Worm (Caenorhabditis elegans): ENCODE measurements around the gene nlp-35.
A peak's percentile ranks its signal among the peaks of the same experiment; 100 is the strongest.

The nlp-35 gene

DNA sequence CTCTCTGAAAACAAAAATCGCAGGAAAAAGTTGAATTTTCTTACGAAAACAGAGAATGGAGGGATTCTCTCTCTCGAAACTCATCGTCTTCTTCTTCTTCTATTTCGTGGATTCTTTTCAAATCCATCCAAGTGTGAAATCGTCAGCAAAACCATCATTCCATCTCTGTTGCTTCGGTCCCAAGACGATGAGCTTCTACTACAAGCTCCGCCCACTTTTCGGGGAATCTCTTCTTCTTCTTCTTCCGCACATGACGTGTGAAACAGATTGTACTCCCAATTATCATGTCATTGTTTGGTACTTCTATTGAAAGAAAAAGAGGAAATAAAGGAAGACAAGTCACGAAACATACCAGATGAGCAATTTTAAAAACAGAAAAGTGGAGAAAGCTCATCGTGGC is 4.4 kb upstream of the nlp-35 start:
- no peak for TF ChIP-seq ama-1 (optimal IDR thresholded peaks at IDR 0.05)
- no peak for TF ChIP-seq nhr-28 (tag; optimal IDR thresholded peaks at IDR 0.05)
- TF ChIP-seq ceh-9 (tag; optimal IDR thresholded peaks at IDR 0.05) = no peak
- TF ChIP-seq lsy-12 (tag; optimal IDR thresholded peaks at IDR 0.05) = no peak
- no peak for TF ChIP-seq hmg-11 (tag; optimal IDR thresholded peaks at IDR 0.05)
- TF ChIP-seq nhr-237 (tag; optimal IDR thresholded peaks at IDR 0.05) = no peak
- no peak for TF ChIP-seq ceh-82 (tag; optimal IDR thresholded peaks at IDR 0.05)
- no peak for TF ChIP-seq elt-1 (tag; optimal IDR thresholded peaks at IDR 0.05)
- TF ChIP-seq fos-1 (tag; optimal IDR thresholded peaks at IDR 0.05) = no peak
- no peak for TF ChIP-seq ceh-28 (tag; optimal IDR thresholded peaks at IDR 0.05)
- no peak for TF ChIP-seq zag-1 (tag; optimal IDR thresholded peaks at IDR 0.05)
- TF ChIP-seq mdl-1 (tag; optimal IDR thresholded peaks at IDR 0.05) = no peak
- TF ChIP-seq pqm-1 (tag; optimal IDR thresholded peaks at IDR 0.05) = no peak
- TF ChIP-seq unc-62 (GFP tag; optimal IDR thresholded peaks at IDR 0.05) = no peak
- no peak for TF ChIP-seq eor-1 (tag; optimal IDR thresholded peaks at IDR 0.05)
- no peak for TF ChIP-seq fkh-2 (tag; optimal IDR thresholded peaks at IDR 0.05)
- no peak for TF ChIP-seq nhr-25 (tag; optimal IDR thresholded peaks at IDR 0.05)
- no peak for TF ChIP-seq jun-1 (tag; optimal IDR thresholded peaks at IDR 0.05)
- no peak for TF ChIP-seq nhr-12 (tag; optimal IDR thresholded peaks at IDR 0.05)

DNA sequence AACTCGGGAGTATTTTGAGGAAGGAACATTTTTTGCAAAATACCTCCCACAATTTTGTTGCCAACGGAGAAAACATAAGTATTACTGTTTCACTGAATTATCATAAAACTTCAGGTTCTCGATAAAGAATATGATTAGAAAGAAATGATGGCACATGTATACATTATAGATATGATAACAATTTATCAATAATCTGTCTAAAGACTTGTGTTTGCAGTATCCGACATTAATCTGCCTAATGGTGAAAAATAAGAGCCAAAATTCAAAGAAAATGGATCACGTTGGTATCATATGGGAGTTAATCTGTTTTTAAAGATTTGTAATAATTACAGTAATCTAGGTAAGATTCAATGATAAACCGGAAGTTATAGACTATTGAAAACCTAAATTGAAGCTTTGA is 1.9 kb upstream of the nlp-35 start:
- TF ChIP-seq nhr-25 (tag; optimal IDR thresholded peaks at IDR 0.05) (no peak), nhr-28 (tag; optimal IDR thresholded peaks at IDR 0.05) (no peak), nhr-11 (tag; optimal IDR thresholded peaks at IDR 0.05) (peak; percentile 5)

DNA sequence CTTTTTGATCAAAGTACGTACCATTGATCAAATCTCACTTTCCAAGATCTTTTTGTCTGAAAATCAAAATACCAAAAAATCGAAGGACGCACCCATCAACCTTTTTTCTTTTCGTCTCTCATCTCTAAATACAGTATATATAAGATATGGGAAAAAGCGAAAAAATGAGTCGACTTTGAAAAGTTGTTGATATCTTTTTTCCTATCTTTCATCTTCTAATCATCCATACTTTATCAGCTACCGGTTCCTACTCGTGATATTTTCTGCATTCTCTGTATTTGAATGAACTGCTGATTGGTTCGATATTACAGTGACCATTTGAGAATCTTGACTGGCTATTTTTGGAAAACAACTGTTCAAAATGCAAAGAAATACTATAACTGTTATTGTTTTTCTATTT is 1.9 kb downstream of the nlp-35 start, which contains the start of gene C33A12.19:
TSS of gene C33A12.19 (plus strand) at position 169 of the 400 bp plus-strand sequence.
- TF ChIP-seq ceh-16 (tag; optimal IDR thresholded peaks at IDR 0.05) (no peak), nhr-11 (tag; optimal IDR thresholded peaks at IDR 0.05) (no peak), nhr-23 (tag; optimal IDR thresholded peaks at IDR 0.05) (peak; percentile 52), elt-1 (tag; optimal IDR thresholded peaks at IDR 0.05) (no peak), fkh-10 (GFP tag; optimal IDR thresholded peaks at IDR 0.05) (no peak), nhr-237 (tag; optimal IDR thresholded peaks at IDR 0.05) (no peak), skn-1 (tag; optimal IDR thresholded peaks at IDR 0.05) (no peak), daf-12 (tag; optimal IDR thresholded peaks at IDR 0.05) (no peak), snpc-4 (tag; optimal IDR thresholded peaks at IDR 0.05) (no peak), mdl-1 (tag; optimal IDR thresholded peaks at IDR 0.05) (no peak), ceh-9 (tag; optimal IDR thresholded peaks at IDR 0.05) (no peak), elt-2 (tag; optimal IDR thresholded peaks at IDR 0.05) (peak; percentile 58), lsy-12 (tag; optimal IDR thresholded peaks at IDR 0.05) (no peak), lin-15B (tag; optimal IDR thresholded peaks at IDR 0.05) (no peak), ceh-28 (tag; optimal IDR thresholded peaks at IDR 0.05) (no peak), fos-1 (tag; optimal IDR thresholded peaks at IDR 0.05) (no peak), nhr-77 (tag; optimal IDR thresholded peaks at IDR 0.05) (no peak), nhr-12 (tag; optimal IDR thresholded peaks at IDR 0.05) (no peak), pqm-1 (tag; optimal IDR thresholded peaks at IDR 0.05) (peak; percentile 36), fkh-2 (tag; optimal IDR thresholded peaks at IDR 0.05) (no peak), nhr-76 (tag; optimal IDR thresholded peaks at IDR 0.05) (no peak), nhr-67 (tag; optimal IDR thresholded peaks at IDR 0.05) (no peak), nfya-1 (tag; optimal IDR thresholded peaks at IDR 0.05; ENCODE audit: insufficient read depth) (peak; percentile 34), nhr-43 (tag; optimal IDR thresholded peaks at IDR 0.05; ENCODE audit: poor library complexity, severe bottlenecking) (peak; percentile 47)

DNA sequence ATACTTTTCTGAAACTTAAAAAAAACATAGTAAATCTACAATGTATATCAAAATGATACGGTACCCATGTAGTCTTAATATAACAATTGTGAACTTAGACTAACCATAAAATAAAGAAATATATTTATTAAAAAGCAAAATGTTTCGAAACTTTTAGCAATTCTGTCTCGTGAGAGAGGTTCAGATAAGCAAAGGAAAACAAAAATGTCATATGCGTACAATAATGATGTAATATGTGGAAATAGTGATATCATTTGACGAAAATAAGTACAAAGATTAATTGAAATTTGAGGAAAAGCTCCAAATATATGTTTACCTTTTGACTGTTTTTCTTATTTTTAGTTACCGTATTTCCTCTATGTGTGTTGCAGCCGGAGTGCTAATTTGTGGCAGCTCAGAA is 4.6 kb downstream of the nlp-35 start:
- TF ChIP-seq snpc-4 (tag; optimal IDR thresholded peaks at IDR 0.05) (no peak), egl-27 (tag; optimal IDR thresholded peaks at IDR 0.05) (no peak), pqm-1 (tag; optimal IDR thresholded peaks at IDR 0.05) (peak; percentile 34), elt-2 (tag; optimal IDR thresholded peaks at IDR 0.05) (peak; percentile 46)

DNA sequence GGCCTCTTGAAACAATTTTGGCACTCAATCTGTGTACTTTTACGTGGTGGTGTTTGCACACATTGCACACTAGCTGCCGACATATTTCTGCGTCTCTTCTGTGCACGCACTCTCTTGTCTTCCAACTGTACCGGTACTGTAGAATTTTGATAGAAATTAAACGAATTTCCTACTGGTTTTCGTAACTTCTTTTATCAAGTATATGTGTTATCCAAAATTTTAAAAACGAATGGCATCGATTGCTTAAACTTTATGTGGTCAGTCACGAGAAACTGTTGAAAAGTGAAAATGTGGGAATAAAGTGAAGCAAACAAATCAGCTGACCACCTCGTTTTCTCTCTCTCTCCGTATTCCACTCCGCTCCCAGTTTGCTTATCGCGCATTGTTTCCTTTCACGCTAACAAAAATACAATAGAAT is 5.4 kb downstream of the nlp-35 start:
- TF ChIP-seq elt-2 (tag; optimal IDR thresholded peaks at IDR 0.05) (peak; percentile 78), nfya-1 (tag; optimal IDR thresholded peaks at IDR 0.05; ENCODE audit: insufficient read depth) (peak; percentile 10), skn-1 (tag; optimal IDR thresholded peaks at IDR 0.05) (no peak), fkh-2 (tag; optimal IDR thresholded peaks at IDR 0.05) (no peak), egl-27 (tag; optimal IDR thresholded peaks at IDR 0.05) (no peak), nhr-23 (tag; optimal IDR thresholded peaks at IDR 0.05) (peak; percentile 64), fkh-10 (GFP tag; optimal IDR thresholded peaks at IDR 0.05) (no peak), ceh-16 (tag; optimal IDR thresholded peaks at IDR 0.05) (no peak), eor-1 (tag; optimal IDR thresholded peaks at IDR 0.05) (no peak), ZK546.5 (tag; optimal IDR thresholded peaks at IDR 0.05) (no peak), pqm-1 (tag; optimal IDR thresholded peaks at IDR 0.05) (peak; percentile 57), ceh-28 (tag; optimal IDR thresholded peaks at IDR 0.05) (peak; percentile 45), elt-1 (tag; optimal IDR thresholded peaks at IDR 0.05) (no peak), nhr-43 (tag; optimal IDR thresholded peaks at IDR 0.05; ENCODE audit: poor library complexity, severe bottlenecking) (peak; percentile 64), lin-39 (tag; optimal IDR thresholded peaks at IDR 0.05) (peak; percentile 39), snpc-4 (tag; optimal IDR thresholded peaks at IDR 0.05) (peak; percentile 60), nhr-67 (tag; optimal IDR thresholded peaks at IDR 0.05) (no peak), nhr-28 (tag; optimal IDR thresholded peaks at IDR 0.05) (no peak), lin-15B (tag; optimal IDR thresholded peaks at IDR 0.05) (no peak), ama-1 (optimal IDR thresholded peaks at IDR 0.05) (peak; percentile 31), nhr-76 (tag; optimal IDR thresholded peaks at IDR 0.05) (no peak), elt-3 (tag; optimal IDR thresholded peaks at IDR 0.05) (no peak), nhr-11 (tag; optimal IDR thresholded peaks at IDR 0.05) (no peak), hmg-11 (tag; optimal IDR thresholded peaks at IDR 0.05) (peak; percentile 39), pha-4 (tag; optimal IDR thresholded peaks at IDR 0.05) (peak; percentile 79), egl-5 (tag; optimal IDR thresholded peaks at IDR 0.05) (no peak), zag-1 (tag; optimal IDR thresholded peaks at IDR 0.05) (no peak), nhr-25 (tag; optimal IDR thresholded peaks at IDR 0.05) (peak; percentile 59), ceh-9 (tag; optimal IDR thresholded peaks at IDR 0.05) (no peak), jun-1 (tag; optimal IDR thresholded peaks at IDR 0.05) (no peak)

All from whole organism, L3 larva.